Worm (Caenorhabditis elegans) whole organism, L1 larva: ENCODE data around the gene B0001.7.

ENCODE experiments used
- C16A3.4 ChIP-seq: fragments of 150-350 bp; optimal IDR thresholded peaks from 2 replicates; lab custom pipeline; 2014; ENCODE audit warnings: missing biosample characterization, missing genetic modification characterization
- F16B12.6 ChIP-seq: fragments of 150-350 bp; optimal IDR thresholded peaks from 2 replicates; lab custom pipeline; 2014; ENCODE audit warnings: missing biosample characterization, missing genetic modification characterization
- aly-2 ChIP-seq: fragments of 150-350 bp; optimal IDR thresholded peaks from 2 replicates; lab custom pipeline; 2014; ENCODE audit warnings: missing biosample characterization, missing genetic modification characterization
- ceh-63 ChIP-seq: fragments of 200-800 bp; sonication (Bioruptor generic); optimal IDR thresholded peaks from 2 replicates; lab custom pipeline; 2018; ENCODE audit warnings: mild to moderate bottlenecking, missing genetic modification characterization, missing compliant biosample characterization
- ceh-8 ChIP-seq: fragments of 200-800 bp; sonication (Bioruptor generic); optimal IDR thresholded peaks from 2 replicates; lab custom pipeline; 2018; ENCODE audit warnings: mild to moderate bottlenecking, missing genetic modification characterization, moderate library complexity, missing compliant biosample characterization
- ceh-90 ChIP-seq: sonication (generic microtip); optimal IDR thresholded peaks from 2 replicates; lab custom pipeline; 2016; ENCODE audit warnings: missing genetic modification characterization, missing compliant biosample characterization
- dpl-1 ChIP-seq, 3 experiments: fragments of 150-350 bp in 2 of 3; sonication (generic microtip) in 1 of 3; optimal IDR thresholded peaks; 2 replicates each; lab custom pipeline; 2014 to 2017; ENCODE audit warnings: missing biosample characterization in 3 of 3, missing genetic modification characterization in 3 of 3, missing genetic modification reagents in 3 of 3
- dsc-1 ChIP-seq: sonication (generic microtip); optimal IDR thresholded peaks from 2 replicates; lab custom pipeline; 2016; ENCODE audit warnings: mild to moderate bottlenecking, missing genetic modification characterization, missing compliant biosample characterization
- efl-1 ChIP-seq, 4 experiments: fragments of 150-350 bp; optimal IDR thresholded peaks in 3 of 4; peaks in 1 of 4; 1 replicate in 1 of 4; 2 replicates in 3 of 4; lab custom pipeline; 2014; ENCODE audit warnings: missing biosample characterization in 2 of 4, missing genetic modification characterization in 2 of 4, missing genetic modification reagents in 2 of 4
- egl-13 ChIP-seq: sonication (generic microtip); optimal IDR thresholded peaks from 2 replicates; lab custom pipeline; 2016; ENCODE audit warnings: missing genotype, missing genetic modification reagents, missing genetic modification characterization, missing compliant biosample characterization
- egl-27 ChIP-seq, 2 experiments: fragments of 150-350 bp in 1 of 2; sonication (generic microtip); optimal IDR thresholded peaks; 3 replicates each; lab custom pipeline; 2017 to 2018; ENCODE audit warnings: missing biosample characterization in 2 of 2, missing genetic modification characterization in 2 of 2, missing genetic modification reagents in 2 of 2
- ets-5 ChIP-seq: fragments of 200-800 bp; sonication (Bioruptor generic); IDR thresholded peaks from 2 replicates; pipeline ENCODE4 v1.3.6; 2022; ENCODE audit warnings: missing genetic modification characterization, missing compliant biosample characterization
- fkh-4 ChIP-seq: sonication (generic microtip); optimal IDR thresholded peaks from 2 replicates; lab custom pipeline; 2016; ENCODE audit warnings: missing compliant biosample characterization, missing genetic modification characterization, borderline replicate concordance
- fos-1 ChIP-seq: fragments of 150-350 bp; optimal IDR thresholded peaks from 2 replicates; lab custom pipeline; 2014; ENCODE audit warnings: missing biosample characterization, missing genetic modification characterization
- grh-1 ChIP-seq: fragments of 200-800 bp; sonication (Bioruptor generic); IDR thresholded peaks from 2 replicates; pipeline ENCODE4 v1.3.6; 2022; ENCODE audit warnings: missing genetic modification reagents, missing genetic modification characterization, missing compliant biosample characterization
- hlh-17 ChIP-seq: fragments of 200-800 bp; sonication (Bioruptor generic); optimal IDR thresholded peaks from 2 replicates; lab custom pipeline; 2018; ENCODE audit warnings: missing genetic modification characterization, mild to moderate bottlenecking, missing compliant biosample characterization, moderate library complexity, borderline replicate concordance
- hpl-2 ChIP-seq: fragments of 150-350 bp; optimal IDR thresholded peaks from 2 replicates; lab custom pipeline; 2014; ENCODE audit warnings: missing biosample characterization, missing genetic modification reagents, missing genetic modification characterization
- isw-1 ChIP-seq: fragments of 200-800 bp; sonication (Bioruptor generic); IDR thresholded peaks from 2 replicates; pipeline ENCODE4 v1.3.6; 2022; ENCODE audit warnings: missing genetic modification characterization, missing compliant biosample characterization
- jun-1 ChIP-seq: fragments of 150-350 bp; optimal IDR thresholded peaks from 2 replicates; lab custom pipeline; 2014; ENCODE audit warnings: missing biosample characterization, missing genetic modification reagents, missing genetic modification characterization
- lin-13 ChIP-seq: fragments of 150-350 bp; optimal IDR thresholded peaks from 2 replicates; lab custom pipeline; 2014; ENCODE audit warnings: missing biosample characterization, missing genetic modification reagents, missing genetic modification characterization
- lin-15B ChIP-seq: fragments of 150-350 bp; sonication (generic microtip); optimal IDR thresholded peaks from 3 replicates; lab custom pipeline; 2014; ENCODE audit warnings: missing biosample characterization, missing genetic modification characterization
- lin-35 ChIP-seq, 2 experiments: fragments of 150-350 bp; optimal IDR thresholded peaks; 2 replicates each; lab custom pipeline; 2014; ENCODE audit warnings: missing biosample characterization in 2 of 2, missing genetic modification characterization in 2 of 2, missing genetic modification reagents in 2 of 2
- lin-39 ChIP-seq: fragments of 150-350 bp; optimal IDR thresholded peaks from 2 replicates; lab custom pipeline; 2014; ENCODE audit warnings: missing biosample characterization, missing genetic modification reagents, missing genetic modification characterization
- lir-3 ChIP-seq: sonication (generic microtip); optimal IDR thresholded peaks from 2 replicates; lab custom pipeline; 2016; ENCODE audit warnings: mild to moderate bottlenecking, missing genetic modification characterization, moderate library complexity, missing compliant biosample characterization; ENCODE audit not compliant: poor library complexity
- mef-2 ChIP-seq: fragments of 150-350 bp; optimal IDR thresholded peaks from 2 replicates; lab custom pipeline; 2014; ENCODE audit warnings: missing biosample characterization, missing genetic modification characterization
- mep-1 ChIP-seq: fragments of 150-350 bp; optimal IDR thresholded peaks from 2 replicates; lab custom pipeline; 2014; ENCODE audit warnings: missing biosample characterization, missing genetic modification characterization
- nhr-11 ChIP-seq: fragments of 150-350 bp; optimal IDR thresholded peaks from 2 replicates; lab custom pipeline; 2014; ENCODE audit warnings: missing biosample characterization, missing genetic modification characterization
- nhr-28 ChIP-seq: fragments of 150-350 bp; optimal IDR thresholded peaks from 2 replicates; lab custom pipeline; 2014; ENCODE audit warnings: missing biosample characterization, missing genetic modification characterization
- nhr-47 ChIP-seq: sonication (generic microtip); optimal IDR thresholded peaks from 2 replicates; lab custom pipeline; 2016; ENCODE audit warnings: mild to moderate bottlenecking, missing genetic modification characterization, moderate library complexity, missing compliant biosample characterization
- nhr-90 ChIP-seq: sonication (generic microtip); optimal IDR thresholded peaks from 2 replicates; lab custom pipeline; 2016; ENCODE audit warnings: mild to moderate bottlenecking, missing genetic modification characterization, missing compliant biosample characterization; ENCODE audit not compliant: poor library complexity
- pax-3 ChIP-seq: fragments of 200-800 bp; sonication (Bioruptor generic); optimal IDR thresholded peaks from 2 replicates; lab custom pipeline; 2018; ENCODE audit warnings: mild to moderate bottlenecking, missing genetic modification characterization, moderate library complexity, missing compliant biosample characterization
- pqm-1 ChIP-seq: sonication (generic microtip); optimal IDR thresholded peaks from 3 replicates; lab custom pipeline; 2017; ENCODE audit warnings: missing biosample characterization, missing genetic modification characterization
- sptf-1 ChIP-seq: fragments of 150-350 bp; optimal IDR thresholded peaks from 2 replicates; lab custom pipeline; 2014; ENCODE audit warnings: missing biosample characterization, missing genetic modification characterization
- sup-37 ChIP-seq: fragments of 200-800 bp; sonication (Bioruptor generic); optimal IDR thresholded peaks from 2 replicates; lab custom pipeline; 2018; ENCODE audit warnings: mild to moderate bottlenecking, missing genetic modification characterization, missing compliant biosample characterization
- unc-30 ChIP-seq: sonication (generic microtip); optimal IDR thresholded peaks from 2 replicates; lab custom pipeline; 2017; ENCODE audit warnings: missing biosample characterization, missing genetic modification characterization

The B0001.7 gene

ce11 chrIV:12109743-12110142 is 44.3 kb downstream of the B0001.7 start:
- TF ChIP-seq ceh-90 (tag; lab: Kevin White, UChicago) (no peak), ceh-63 (GFP tag; lab: Kevin White, UChicago) (no peak), lin-13 (GFP tag; lab: Kevin White, UChicago) (no peak), aly-2 (no peak), ets-5 (GFP tag; lab: Robert Waterston, UW) (no peak), unc-30 (tag; lab: Kevin White, UChicago) (no peak), fkh-4 (tag; lab: Kevin White, UChicago) (no peak), hpl-2 (GFP tag; lab: Kevin White, UChicago) (no peak), lin-15B (no peak), dpl-1 (GFP tag; optimal IDR thresholded peaks at IDR 0.05; lab: Kevin White, UChicago) (no peak), fos-1 (no peak), nhr-11 (no peak)

- no peak for TF ChIP-seq egl-27 (tag; optimal IDR thresholded peaks at IDR 0.05; lab: Kevin White, UChicago)
- no peak for TF ChIP-seq aly-2
- no peak for TF ChIP-seq sptf-1
- TF ChIP-seq egl-13 (tag; lab: Kevin White, UChicago), result no peak
- no peak for TF ChIP-seq jun-1 (tag; lab: Kevin White, UChicago)
- no peak for TF ChIP-seq dsc-1 (tag; lab: Kevin White, UChicago)
- no peak for TF ChIP-seq mef-2
- no peak for TF ChIP-seq efl-1 (optimal IDR thresholded peaks at IDR 0.05; lab: Kevin White, UChicago)
- no peak for TF ChIP-seq efl-1 (GFP tag; optimal IDR thresholded peaks at IDR 0.05 in 1 of 2; lab: Kevin White, UChicago)
- no peak for TF ChIP-seq nhr-28 (tag; lab: Kevin White, UChicago)
- TF ChIP-seq F16B12.6, result no peak
- no peak for TF ChIP-seq mep-1
- TF ChIP-seq hlh-17, result no peak
- TF ChIP-seq lin-39 (tag; lab: Kevin White, UChicago), result no peak
These were observed 44.9 kb downstream of the B0001.7 start for ce11 chrIV:12108984-12109657.

ce11 chrIV:12105558-12105957 is 48.5 kb downstream of the B0001.7 start, which contains the start of gene M18.3:
Gene M18.3, plus strand, starts transcription at chrIV:12105858.
- no peak for TF ChIP-seq ceh-8 (GFP tag; lab: Kevin White, UChicago)
- TF ChIP-seq lir-3 (tag; lab: Kevin White, UChicago), result no peak
- TF ChIP-seq lin-35 (GFP tag; optimal IDR thresholded peaks at IDR 0.05; lab: Kevin White, UChicago), result no peak
- no peak for TF ChIP-seq pax-3 (tag; lab: Kevin White, UChicago)
- no peak for TF ChIP-seq dsc-1 (tag; lab: Kevin White, UChicago)
- no peak for TF ChIP-seq F16B12.6
- TF ChIP-seq nhr-47 (tag; lab: Kevin White, UChicago), result no peak
- TF ChIP-seq fkh-4 (tag; lab: Kevin White, UChicago), result no peak
- TF ChIP-seq nhr-28 (tag; lab: Kevin White, UChicago), result no peak
- TF ChIP-seq nhr-90, result no peak
- no peak for TF ChIP-seq grh-1 (GFP tag; lab: Robert Waterston, UW)
- no peak for TF ChIP-seq pqm-1 (tag; lab: Kevin White, UChicago)
- no peak for TF ChIP-seq dpl-1 (GFP tag; optimal IDR thresholded peaks at IDR 0.05; lab: Kevin White, UChicago)
- TF ChIP-seq isw-1 (GFP tag; lab: Robert Waterston, UW), result no peak
- no peak for TF ChIP-seq sup-37 (GFP tag; lab: Kevin White, UChicago)
- TF ChIP-seq C16A3.4 (tag; lab: Kevin White, UChicago), result no peak
